Worm (Caenorhabditis elegans): ENCODE measurements around the gene clc-18.

clc-18 gene

ce11 chrV:4144205-4144604 lies 34.4 kb upstream of the clc-18 start, which contains the start of gene Y45G5AL.1 (continued):
- TF ChIP-seq elt-2 (tag; optimal IDR thresholded peaks at IDR 0.05), result no peak

- TF ChIP-seq sptf-1 (tag; optimal IDR thresholded peaks at IDR 0.05) (no peak), lsy-2 (tag; optimal IDR thresholded peaks at IDR 0.05) (peak; percentile 85 to 91), efl-1 (optimal IDR thresholded peaks at IDR 0.05) (peak; percentile 84 to 85), efl-1 (GFP tag; optimal IDR thresholded peaks at IDR 0.05 in 1 of 2) (peak; percentile 77 to 97), aha-1 (tag; optimal IDR thresholded peaks at IDR 0.05) (peak; percentile 70), hpl-2 (GFP tag; optimal IDR thresholded peaks at IDR 0.05) (no peak), nhr-237 (tag; optimal IDR thresholded peaks at IDR 0.05) (peak; percentile 28), snpc-4 (tag; optimal IDR thresholded peaks at IDR 0.05) (peak; percentile 85), unc-30 (tag; optimal IDR thresholded peaks at IDR 0.05) (no peak), C04F5.9 (tag; optimal IDR thresholded peaks at IDR 0.05) (no peak), zip-4 (GFP tag; optimal IDR thresholded peaks at IDR 0.05) (peak; percentile 5), sox-4 (tag; optimal IDR thresholded peaks at IDR 0.05) (peak; percentile 14), swsn-7 (tag; optimal IDR thresholded peaks at IDR 0.05) (peak; percentile 92), elt-2 (tag; optimal IDR thresholded peaks at IDR 0.05) (peak; percentile 69), snu-23 (GFP tag; optimal IDR thresholded peaks at IDR 0.05) (peak; percentile 93), fkh-8 (tag; optimal IDR thresholded peaks at IDR 0.05) (peak; percentile 86), rnt-1 (tag; optimal IDR thresholded peaks at IDR 0.05) (peak; percentile 89), nhr-90 (tag; optimal IDR thresholded peaks at IDR 0.05; ENCODE audit: poor library complexity) (peak; percentile 90), unc-86 (tag; optimal IDR thresholded peaks at IDR 0.05) (peak; percentile 86), ceh-90 (tag; optimal IDR thresholded peaks at IDR 0.05) (no peak), unc-98 (GFP tag; IDR thresholded peaks at IDR 0.05) (no peak), nhr-19 (GFP tag; conservative IDR thresholded peaks at IDR 0.05) (peak; percentile 90), pax-3 (tag; optimal IDR thresholded peaks at IDR 0.05) (peak; percentile 74), vab-15 (tag; optimal IDR thresholded peaks at IDR 0.05) (peak; percentile 71), aly-2 (tag; optimal IDR thresholded peaks at IDR 0.05) (no peak), elt-3 (tag; optimal IDR thresholded peaks at IDR 0.05) (peak in 2 of 6 experiments; percentile 74 to 94), blmp-1 (tag; optimal IDR thresholded peaks at IDR 0.05) (peak; percentile 70), lin-15B (tag; optimal IDR thresholded peaks at IDR 0.05) (peak; percentile 23), nhr-12 (tag; optimal IDR thresholded peaks at IDR 0.05) (no peak), ceh-63 (GFP tag; optimal IDR thresholded peaks at IDR 0.05) (no peak), mep-1 (tag; optimal IDR thresholded peaks at IDR 0.05) (peak; percentile 96), isw-1 (GFP tag; IDR thresholded peaks at IDR 0.05) (peak; percentile 83), egl-13 (tag; optimal IDR thresholded peaks at IDR 0.05) (peak; percentile 61), unc-62 (GFP tag; optimal IDR thresholded peaks at IDR 0.05) (no peak), ces-1 (GFP tag; optimal IDR thresholded peaks at IDR 0.05) (no peak), ama-1 (optimal IDR thresholded peaks at IDR 0.05) (no peak), C34B4.2 (tag; optimal IDR thresholded peaks at IDR 0.05) (no peak), Y116A8C.19 (tag; optimal IDR thresholded peaks at IDR 0.05; ENCODE audit: borderline replicate concordance) (no peak), efl-3 (GFP tag; optimal IDR thresholded peaks at IDR 0.05) (no peak), lin-39 (tag; optimal IDR thresholded peaks at IDR 0.05) (peak; percentile 72), alr-1 (tag; optimal IDR thresholded peaks at IDR 0.05; ENCODE audit: borderline replicate concordance) (no peak), C16A3.4 (tag; optimal IDR thresholded peaks at IDR 0.05) (peak; percentile 32), tlp-1 (tag; optimal IDR thresholded peaks at IDR 0.05) (no peak), nhr-71 (tag; optimal IDR thresholded peaks at IDR 0.05) (peak; percentile 96), nhr-76 (tag; optimal IDR thresholded peaks at IDR 0.05) (no peak), lin-13 (GFP tag; optimal IDR thresholded peaks at IDR 0.05) (peak; percentile 80), jun-1 (tag; optimal IDR thresholded peaks at IDR 0.05) (peak; percentile 26), ceh-82 (tag; optimal IDR thresholded peaks at IDR 0.05) (peak; percentile 26 to 86 (median 73)), nhr-20 (tag; optimal IDR thresholded peaks at IDR 0.05) (peak; percentile 96), pqm-1 (tag; optimal IDR thresholded peaks at IDR 0.05) (peak; percentile 82), ceh-8 (GFP tag; optimal IDR thresholded peaks at IDR 0.05) (peak; percentile 86), hlh-17 (GFP tag; optimal IDR thresholded peaks at IDR 0.05; ENCODE audit: borderline replicate concordance) (no peak)
Measured at ce11 chrV:4143034-4143433, 33.3 kb upstream of the clc-18 start.
